Worm (Caenorhabditis elegans) whole organism, L2 larva: ENCODE measurements around the gene ztf-18.

Experiments used
- F13H6.1 ChIP-seq: sonication (generic microtip); optimal IDR thresholded peaks from 2 replicates; lab custom pipeline; 2016; ENCODE audit warnings: missing genetic modification characterization, missing compliant biosample characterization
- ama-1 ChIP-seq: fragments of 150-350 bp; optimal IDR thresholded peaks from 2 replicates; lab custom pipeline; 2018; ENCODE audit warnings: inconsistent platforms
- lin-13 ChIP-seq: fragments of 150-350 bp; optimal IDR thresholded peaks from 2 replicates; lab custom pipeline; 2014; ENCODE audit warnings: missing biosample characterization, missing genetic modification reagents, missing genetic modification characterization
- lin-39 ChIP-seq: fragments of 150-350 bp; optimal IDR thresholded peaks from 2 replicates; lab custom pipeline; 2014; ENCODE audit warnings: missing biosample characterization, missing genetic modification reagents, missing genetic modification characterization
- mdl-1 ChIP-seq, 2 experiments: fragments of 150-350 bp in 1 of 2; sonication (generic microtip) in 1 of 2; optimal IDR thresholded peaks; 2 replicates each; lab custom pipeline; 2017; ENCODE audit warnings: missing biosample characterization in 2 of 2, missing genetic modification characterization in 2 of 2
- nhr-12 ChIP-seq: fragments of 150-350 bp; optimal IDR thresholded peaks from 2 replicates; lab custom pipeline; 2014; ENCODE audit warnings: missing biosample characterization, missing genetic modification characterization
- nhr-23 ChIP-seq: fragments of 150-350 bp; optimal IDR thresholded peaks from 2 replicates; lab custom pipeline; 2014; ENCODE audit warnings: missing biosample characterization, missing genetic modification reagents, missing genetic modification characterization
- nhr-237 ChIP-seq: fragments of 150-350 bp; optimal IDR thresholded peaks from 2 replicates; lab custom pipeline; 2014; ENCODE audit warnings: missing biosample characterization, missing genetic modification characterization
- nhr-25 ChIP-seq: fragments of 150-350 bp; sonication (generic microtip); optimal IDR thresholded peaks from 3 replicates; lab custom pipeline; 2014; ENCODE audit warnings: missing biosample characterization, missing genetic modification characterization
- nhr-6 ChIP-seq: fragments of 150-350 bp; optimal IDR thresholded peaks from 2 replicates; lab custom pipeline; 2014; ENCODE audit warnings: missing biosample characterization, missing genetic modification characterization
- peb-1 ChIP-seq: fragments of 150-350 bp; optimal IDR thresholded peaks from 2 replicates; lab custom pipeline; 2014; ENCODE audit warnings: missing biosample characterization, missing genetic modification characterization
- unc-39 ChIP-seq: fragments of 150-350 bp; optimal IDR thresholded peaks from 2 replicates; lab custom pipeline; 2014; ENCODE audit warnings: missing biosample characterization, missing genetic modification characterization
- unc-62 ChIP-seq: fragments of 150-350 bp; optimal IDR thresholded peaks from 2 replicates; lab custom pipeline; 2014; ENCODE audit warnings: missing biosample characterization, missing genetic modification reagents, missing genetic modification characterization

DNA sequence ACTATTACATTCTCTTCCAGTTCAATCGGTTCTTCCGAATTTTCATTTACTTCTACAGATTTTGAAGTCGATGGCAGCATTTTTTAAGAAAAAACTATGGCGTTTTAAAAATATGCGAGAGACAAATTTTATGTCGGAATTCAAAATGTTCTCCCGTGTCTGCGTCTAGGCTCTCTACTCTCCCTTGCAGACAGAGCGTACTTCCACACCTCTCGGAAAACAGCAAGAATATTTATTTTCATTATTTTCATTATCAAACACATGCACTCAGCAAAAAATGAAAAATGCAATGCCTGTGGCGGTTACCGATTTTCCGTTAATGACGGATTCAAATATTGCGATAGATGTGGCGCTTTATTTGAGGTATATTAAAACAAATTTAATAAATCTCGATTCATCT lies at the start of gene ztf-18, which contains the start of gene F23H11.2:
- no peak for TF ChIP-seq unc-39
- no peak for TF ChIP-seq nhr-25 (tag; lab: Kevin White, UChicago)
- TF ChIP-seq peb-1 (tag; lab: Kevin White, UChicago), result no peak
- TF ChIP-seq nhr-23 (tag; lab: Kevin White, UChicago), result no peak
- no peak for TF ChIP-seq lin-39 (tag; lab: Kevin White, UChicago)
- no peak for TF ChIP-seq ama-1 (lab: Kevin White, UChicago)
- no peak for TF ChIP-seq nhr-12 (tag; lab: Kevin White, UChicago)
- TF ChIP-seq nhr-6 (tag; lab: Kevin White, UChicago), result no peak
- TF ChIP-seq lin-13 (GFP tag; lab: Kevin White, UChicago), result no peak
- no peak for TF ChIP-seq unc-62 (GFP tag; lab: Kevin White, UChicago)
- TF ChIP-seq F13H6.1 (tag; lab: Kevin White, UChicago), result no peak
- TF ChIP-seq mdl-1 (tag; optimal IDR thresholded peaks at IDR 0.05; lab: Kevin White, UChicago), result no peak
- no peak for TF ChIP-seq nhr-237 (tag; lab: Kevin White, UChicago)
